Fruit fly (Drosophila melanogaster) whole organism, embryonic: ENCODE data around the gene mdu.
A peak's percentile ranks its signal among the peaks of the same experiment; 100 is the strongest.

Experiments used
- Abd-B ChIP-seq: fragments of 200-800 bp; sonication (Bioruptor generic); optimal IDR thresholded peaks from 2 replicates; lab custom pipeline; 2018; ENCODE audit warnings: missing biosample characterization, mild to moderate bottlenecking, missing genetic modification characterization, moderate library complexity
- Atf6 ChIP-seq: fragments of 200-800 bp; sonication (Bioruptor generic); IDR thresholded peaks from 2 replicates; pipeline ENCODE4 v1.3.6; 2022; ENCODE audit warnings: missing biosample characterization, missing genetic modification characterization
- Bteb2 ChIP-seq: fragments of 200-800 bp; sonication (Bioruptor generic); optimal IDR thresholded peaks from 2 replicates; lab custom pipeline; 2016; ENCODE audit warnings: missing biosample characterization, missing genetic modification characterization
- CG10209 ChIP-seq: fragments of 200-800 bp; sonication (Bioruptor generic); optimal IDR thresholded peaks from 3 replicates; lab custom pipeline; 2017; ENCODE audit warnings: missing biosample characterization, mild to moderate bottlenecking, missing genetic modification characterization, missing genetic modification reagents
- CG11398 ChIP-seq: fragments of 200-800 bp; sonication (Bioruptor generic); optimal IDR thresholded peaks from 2 replicates; lab custom pipeline; 2016; ENCODE audit warnings: missing biosample characterization, missing genetic modification characterization
- CG12155 ChIP-seq: fragments of 200-800 bp; sonication (Bioruptor generic); optimal IDR thresholded peaks from 3 replicates; lab custom pipeline; 2016; ENCODE audit warnings: missing biosample characterization, missing genetic modification characterization
- CG12744 ChIP-seq: fragments of 200-800 bp; sonication (Bioruptor generic); optimal IDR thresholded peaks from 2 replicates; lab custom pipeline; 2016; ENCODE audit warnings: missing biosample characterization, missing genetic modification characterization
- CG13296 ChIP-seq: fragments of 200-800 bp; sonication (Bioruptor generic); optimal IDR thresholded peaks from 3 replicates; lab custom pipeline; 2018; ENCODE audit warnings: missing biosample characterization, mild to moderate bottlenecking, missing genetic modification characterization
- CG13424 ChIP-seq: fragments of 200-800 bp; sonication (Bioruptor generic); optimal IDR thresholded peaks from 2 replicates; lab custom pipeline; 2019; ENCODE audit warnings: missing biosample characterization, mild to moderate bottlenecking, missing genetic modification characterization, moderate library complexity
- CG13624 ChIP-seq: fragments of 200-800 bp; sonication (Bioruptor generic); optimal IDR thresholded peaks from 2 replicates; lab custom pipeline; 2016; ENCODE audit warnings: missing biosample characterization, missing genetic modification characterization
- CG13775 ChIP-seq: fragments of 200-800 bp; sonication (Bioruptor generic); optimal IDR thresholded peaks from 3 replicates; lab custom pipeline; 2017; ENCODE audit warnings: missing biosample characterization, mild to moderate bottlenecking, missing genetic modification characterization
- CG14710 ChIP-seq: fragments of 200-800 bp; sonication (Bioruptor generic); optimal IDR thresholded peaks from 3 replicates; lab custom pipeline; 2019; ENCODE audit warnings: missing biosample characterization, mild to moderate bottlenecking, missing genetic modification characterization, moderate library complexity
- CG1647 ChIP-seq: fragments of 200-800 bp; sonication (Bioruptor generic); optimal IDR thresholded peaks from 3 replicates; lab custom pipeline; 2016; ENCODE audit warnings: missing biosample characterization, missing genetic modification characterization
- CG17328 ChIP-seq: fragments of 200-800 bp; sonication (Bioruptor generic); IDR thresholded peaks from 2 replicates; pipeline ENCODE4 v1.3.6; 2022; ENCODE audit warnings: missing biosample characterization, missing genetic modification characterization
- CG18011 ChIP-seq: fragments of 200-800 bp; sonication (Bioruptor generic); optimal IDR thresholded peaks from 2 replicates; lab custom pipeline; 2017; ENCODE audit warnings: missing biosample characterization, missing genetic modification characterization, mild to moderate bottlenecking, moderate library complexity, missing genotype
- CG2678 ChIP-seq: fragments of 200-800 bp; sonication (Bioruptor generic); optimal IDR thresholded peaks from 3 replicates; lab custom pipeline; 2019; ENCODE audit warnings: missing biosample characterization, mild to moderate bottlenecking, missing genetic modification characterization, moderate library complexity
- CG2712 ChIP-seq: fragments of 200-800 bp; optimal IDR thresholded peaks from 3 replicates; lab custom pipeline; 2019; ENCODE audit warnings: missing biosample characterization, mild to moderate bottlenecking, missing genetic modification characterization, moderate library complexity
- CG30403 ChIP-seq: fragments of 200-800 bp; sonication (Bioruptor generic); optimal IDR thresholded peaks from 3 replicates; lab custom pipeline; 2016; ENCODE audit warnings: missing biosample characterization, missing genetic modification characterization
- CG31441 ChIP-seq: fragments of 200-800 bp; sonication (Bioruptor generic); IDR thresholded peaks from 2 replicates; pipeline ENCODE4 v1.3.6; 2022; ENCODE audit warnings: missing biosample characterization, missing genetic modification characterization
- CG3407 ChIP-seq: fragments of 200-800 bp; sonication (Bioruptor generic); optimal IDR thresholded peaks from 2 replicates; lab custom pipeline; 2018; ENCODE audit warnings: missing biosample characterization, mild to moderate bottlenecking, missing genetic modification characterization
- CG3995 ChIP-seq: fragments of 200-800 bp; sonication (Bioruptor generic); optimal IDR thresholded peaks from 3 replicates; lab custom pipeline; 2016; ENCODE audit warnings: missing biosample characterization, missing genetic modification characterization
- CG4424 ChIP-seq: fragments of 200-800 bp; sonication (Bioruptor generic); optimal IDR thresholded peaks from 3 replicates; lab custom pipeline; 2016; ENCODE audit warnings: missing biosample characterization, missing genetic modification characterization
- CG6654 ChIP-seq: fragments of 200-800 bp; sonication (Bioruptor generic); optimal IDR thresholded peaks from 2 replicates; lab custom pipeline; 2017; ENCODE audit warnings: missing biosample characterization, mild to moderate bottlenecking, missing genetic modification characterization
- E2f1 ChIP-seq: fragments of 200-800 bp; sonication (Bioruptor generic); IDR thresholded peaks from 2 replicates; pipeline ENCODE4 v1.3.6; 2022; ENCODE audit warnings: missing biosample characterization, missing genetic modification characterization
- Elba2 ChIP-seq: fragments of 200-800 bp; sonication (Bioruptor generic); optimal IDR thresholded peaks from 3 replicates; lab custom pipeline; 2016; ENCODE audit warnings: missing biosample characterization, missing genetic modification characterization
- GATAe ChIP-seq: fragments of 200-800 bp; sonication (Bioruptor generic); conservative IDR thresholded peaks from 2 replicates; pipeline ENCODE4 v1.3.6; 2022; ENCODE audit warnings: missing biosample characterization, missing genetic modification characterization
- HLH54F ChIP-seq: fragments of 200-800 bp; sonication (Bioruptor generic); optimal IDR thresholded peaks from 3 replicates; lab custom pipeline; 2016; ENCODE audit warnings: missing biosample characterization, missing genetic modification characterization
- Hand ChIP-seq: fragments of 200-800 bp; sonication (Bioruptor generic); optimal IDR thresholded peaks from 2 replicates; lab custom pipeline; 2017; ENCODE audit warnings: mild to moderate bottlenecking, missing biosample characterization, missing genetic modification reagents, missing genetic modification characterization
- Meics ChIP-seq: fragments of 200-800 bp; sonication (Bioruptor generic); optimal IDR thresholded peaks from 2 replicates; lab custom pipeline; 2017; ENCODE audit warnings: missing biosample characterization, mild to moderate bottlenecking, missing genetic modification characterization
- Nf-YC ChIP-seq: fragments of 200-800 bp; optimal IDR thresholded peaks from 3 replicates; lab custom pipeline; 2019; ENCODE audit warnings: missing biosample characterization, mild to moderate bottlenecking, missing genetic modification characterization, moderate library complexity
- Sry-δ ChIP-seq: fragments of 200-800 bp; sonication (Bioruptor generic); optimal IDR thresholded peaks from 2 replicates; lab custom pipeline; 2016; ENCODE audit warnings: missing biosample characterization, missing genetic modification characterization
- Xbp1 ChIP-seq: fragments of 200-800 bp; sonication (Bioruptor generic); optimal IDR thresholded peaks from 3 replicates; lab custom pipeline; 2016; ENCODE audit warnings: missing biosample characterization, mild to moderate bottlenecking, missing genetic modification characterization
- ash1 ChIP-seq: fragments of 200-800 bp; sonication (Bioruptor generic); optimal IDR thresholded peaks from 2 replicates; lab custom pipeline; 2018; ENCODE audit warnings: missing biosample characterization, mild to moderate bottlenecking, missing genetic modification characterization
- caup ChIP-seq: fragments of 200-800 bp; sonication (Bioruptor generic); optimal IDR thresholded peaks from 3 replicates; lab custom pipeline; 2017; ENCODE audit warnings: missing biosample characterization, mild to moderate bottlenecking, missing genetic modification characterization, moderate library complexity; ENCODE audit not compliant: severe bottlenecking
- chinmo ChIP-seq: fragments of 200-800 bp; sonication (Bioruptor generic); IDR thresholded peaks from 4 replicates; pipeline ENCODE4 v1.3.6; 2022; ENCODE audit warnings: missing biosample characterization, missing genetic modification characterization; ENCODE audit not compliant: partially characterized antibody
- cwo ChIP-seq: fragments of 200-800 bp; sonication (Bioruptor generic); optimal IDR thresholded peaks from 3 replicates; lab custom pipeline; 2017; ENCODE audit warnings: missing biosample characterization, missing genetic modification characterization, mild to moderate bottlenecking, moderate library complexity, missing genetic modification reagents
- ewg ChIP-seq: fragments of 200-800 bp; sonication (Bioruptor generic); optimal IDR thresholded peaks from 3 replicates; lab custom pipeline; 2017; ENCODE audit warnings: mild to moderate bottlenecking, missing biosample characterization, missing genetic modification reagents, missing genetic modification characterization
- fd96Cb ChIP-seq: fragments of 200-800 bp; sonication (Bioruptor generic); optimal IDR thresholded peaks from 2 replicates; lab custom pipeline; 2018; ENCODE audit warnings: missing biosample characterization, mild to moderate bottlenecking, missing genetic modification characterization, moderate library complexity
- gcm ChIP-seq: fragments of 200-800 bp; sonication (Bioruptor generic); optimal IDR thresholded peaks from 2 replicates; lab custom pipeline; 2019; ENCODE audit warnings: missing biosample characterization, mild to moderate bottlenecking, missing genetic modification characterization, moderate library complexity
- grau ChIP-seq: fragments of 200-800 bp; optimal IDR thresholded peaks from 3 replicates; lab custom pipeline; 2019; ENCODE audit warnings: missing biosample characterization, mild to moderate bottlenecking, missing genetic modification characterization, moderate library complexity
- hkb ChIP-seq, 2 experiments: fragments of 200-800 bp in 1 of 2; fragments of >200 bp in 1 of 2; sonication (Bioruptor generic) in 1 of 2; IDR thresholded peaks in 1 of 2; optimal IDR thresholded peaks in 1 of 2; 2 replicates each; pipeline versions ENCODE4 v1.3.6 to Lab custom; 2017 to 2022; ENCODE audit warnings: missing biosample characterization in 1 of 2, missing genetic modification characterization in 1 of 2
- jigr1 ChIP-seq: fragments of 200-800 bp; sonication (Bioruptor generic); IDR thresholded peaks from 3 replicates; pipeline ENCODE4 v1.3.6; 2022; ENCODE audit warnings: missing biosample characterization, missing genetic modification characterization
- lab ChIP-seq: fragments of 200-800 bp; sonication (Bioruptor generic); optimal IDR thresholded peaks from 3 replicates; lab custom pipeline; 2017; ENCODE audit warnings: missing biosample characterization, missing genetic modification characterization, mild to moderate bottlenecking, moderate library complexity, missing genetic modification reagents
- shn ChIP-seq: fragments of 200-800 bp; sonication (Bioruptor generic); optimal IDR thresholded peaks from 3 replicates; lab custom pipeline; 2016; ENCODE audit warnings: missing biosample characterization, missing genetic modification characterization
- sug ChIP-seq: fragments of 200-800 bp; optimal IDR thresholded peaks from 2 replicates; lab custom pipeline; 2019; ENCODE audit warnings: missing biosample characterization, mild to moderate bottlenecking, missing genetic modification characterization, moderate library complexity
- tin ChIP-seq: fragments of 200-800 bp; sonication (Bioruptor generic); optimal IDR thresholded peaks from 3 replicates; lab custom pipeline; 2016; ENCODE audit warnings: missing biosample characterization, missing genetic modification characterization
- vvl ChIP-seq: fragments of 200-800 bp; sonication (Bioruptor generic); IDR thresholded peaks from 2 replicates; pipeline ENCODE4 v1.3.6; 2022; ENCODE audit warnings: missing biosample characterization, missing genetic modification characterization
- yki ChIP-seq: fragments of >200 bp; optimal IDR thresholded peaks from 3 replicates; lab custom pipeline; 2018

Gene mdu

dm6 chrX:12466541-12467240 lies 30.3 kb upstream of the mdu start (continued):
- peak; percentile 39 for TF ChIP-seq Nf-YC
- TF ChIP-seq CG31441 (GFP tag; lab: Robert Waterston, UW) = peak; percentile 57
- TF ChIP-seq grau (tag; lab: Kevin White, UChicago) = peak; percentile 82
- TF ChIP-seq gcm = peak; percentile 24
- peak; percentile 4 for TF ChIP-seq CG18011
- no peak for TF ChIP-seq CG17328 (GFP tag; lab: Robert Waterston, UW)
- peak; percentile 22; the same call in 1 of the 2 replicates for TF ChIP-seq E2f1 (GFP tag; lab: Robert Waterston, UW)
- TF ChIP-seq Abd-B = peak; percentile 55
- peak; percentile 72 for TF ChIP-seq CG2678
- TF ChIP-seq sug (tag; lab: Kevin White, UChicago) = peak; percentile 11
- TF ChIP-seq CG13296 (GFP tag; lab: Kevin White, UChicago) = peak; percentile 4
- TF ChIP-seq CG11398 (GFP tag; lab: Kevin White, UChicago) = peak; percentile 18
- TF ChIP-seq Meics (GFP tag; lab: Kevin White, UChicago) = peak; percentile 63
- TF ChIP-seq yki (lab: Kevin White, UChicago) = no peak
- peak; percentile 52 for TF ChIP-seq Hand (GFP tag; lab: Kevin White, UChicago)
- TF ChIP-seq Atf6 (GFP tag; lab: Robert Waterston, UW) = peak; percentile 42; the same call in 1 of the 2 replicates
- TF ChIP-seq CG6654 = peak; percentile 15
- peak; percentile 59 for TF ChIP-seq CG13424 (tag; lab: Kevin White, UChicago)
- peak; percentile 19 for TF ChIP-seq CG12744 (GFP tag; lab: Kevin White, UChicago)
- peak; percentile 7 for TF ChIP-seq CG3407 (GFP tag; lab: Kevin White, UChicago)
- TF ChIP-seq CG10209 (GFP tag; lab: Kevin White, UChicago) = peak; percentile 46
- peak; percentile 27 for TF ChIP-seq CG12155 (GFP tag; lab: Kevin White, UChicago)
- no peak for TF ChIP-seq Sry-δ (GFP tag; lab: Kevin White, UChicago)
- TF ChIP-seq CG3995 (GFP tag; lab: Kevin White, UChicago) = no peak
- TF ChIP-seq caup (GFP tag; lab: Kevin White, UChicago) = peak; percentile 43
- peak; percentile 49 for TF ChIP-seq Xbp1 (GFP tag; lab: Kevin White, UChicago)
- no peak for TF ChIP-seq chinmo (GFP tag; lab: Robert Waterston, UW)
- TF ChIP-seq GATAe (GFP tag; lab: Robert Waterston, UW) = no peak
- peak; percentile 74 for TF ChIP-seq lab
- peak; percentile 35 for TF ChIP-seq shn (GFP tag; lab: Kevin White, UChicago)
- TF ChIP-seq CG30403 = peak; percentile 65
- TF ChIP-seq fd96Cb (tag; lab: Kevin White, UChicago) = peak; percentile 48
- TF ChIP-seq CG1647 (GFP tag; lab: Kevin White, UChicago) = peak; percentile 38
- TF ChIP-seq jigr1 (GFP tag; lab: Robert Waterston, UW) = no peak
- TF ChIP-seq hkb (optimal IDR thresholded peaks at IDR 0.05; lab: Kevin White, UChicago) = no peak
- TF ChIP-seq hkb (GFP tag; IDR thresholded peaks at IDR 0.05; lab: Robert Waterston, UW) = peak; percentile 33; the same call in 1 of the 2 replicates
- peak; percentile 9 for TF ChIP-seq CG14710 (tag; lab: Kevin White, UChicago)
- TF ChIP-seq ewg (GFP tag; lab: Kevin White, UChicago) = peak; percentile 2
- peak; percentile 32 for TF ChIP-seq CG2712 (tag; lab: Kevin White, UChicago)
- no peak for TF ChIP-seq ash1 (GFP tag; lab: Kevin White, UChicago)
- peak; percentile 39 for TF ChIP-seq tin
- peak; percentile 34 for TF ChIP-seq Bteb2
- TF ChIP-seq Elba2 = peak; percentile 82
- TF ChIP-seq CG13775 (GFP tag; lab: Kevin White, UChicago) = peak; percentile 21
- peak; percentile 25 for TF ChIP-seq CG13624
- TF ChIP-seq cwo = peak; percentile 28
- peak; percentile 45 for TF ChIP-seq CG4424 (GFP tag; lab: Kevin White, UChicago)
- TF ChIP-seq vvl = peak; percentile 33; the same call in 1 of the 2 replicates
- TF ChIP-seq HLH54F (GFP tag; lab: Kevin White, UChicago) = peak; percentile 40
